Fruit fly (Drosophila melanogaster) whole organism, embryonic: ENCODE results near the gene Tep1.
A peak's percentile ranks its signal among the peaks of the same experiment; 100 is the strongest.

Experiments
- Adf1 ChIP-seq: fragments of 200-800 bp; sonication (Bioruptor generic); IDR thresholded peaks from 2 replicates; pipeline ENCODE4 v1.3.6; 2022; ENCODE audit warnings: missing biosample characterization, missing genetic modification characterization
- CG10147 ChIP-seq: fragments of 200-800 bp; sonication (Bioruptor generic); optimal IDR thresholded peaks from 2 replicates; lab custom pipeline; 2019; ENCODE audit warnings: missing biosample characterization, mild to moderate bottlenecking, missing genetic modification characterization, moderate library complexity
- CG10462 ChIP-seq: fragments of 200-800 bp; sonication (Bioruptor generic); optimal IDR thresholded peaks from 2 replicates; lab custom pipeline; 2016; ENCODE audit warnings: missing biosample characterization, missing genetic modification characterization
- CG12104 ChIP-seq: fragments of 200-800 bp; sonication (Bioruptor generic); optimal IDR thresholded peaks from 3 replicates; lab custom pipeline; 2016; ENCODE audit warnings: missing biosample characterization, missing genetic modification characterization
- CG13296 ChIP-seq: fragments of 200-800 bp; sonication (Bioruptor generic); optimal IDR thresholded peaks from 3 replicates; lab custom pipeline; 2018; ENCODE audit warnings: missing biosample characterization, mild to moderate bottlenecking, missing genetic modification characterization
- CG13424 ChIP-seq: fragments of 200-800 bp; sonication (Bioruptor generic); optimal IDR thresholded peaks from 2 replicates; lab custom pipeline; 2019; ENCODE audit warnings: missing biosample characterization, mild to moderate bottlenecking, missing genetic modification characterization, moderate library complexity
- CG15073 ChIP-seq: fragments of 200-800 bp; sonication (Bioruptor generic); optimal IDR thresholded peaks from 2 replicates; lab custom pipeline; 2016; ENCODE audit warnings: missing biosample characterization, missing genetic modification characterization
- CG15696 ChIP-seq: fragments of 200-800 bp; sonication (Bioruptor generic); optimal IDR thresholded peaks from 2 replicates; lab custom pipeline; 2019; ENCODE audit warnings: missing biosample characterization, mild to moderate bottlenecking, missing genetic modification characterization, moderate library complexity
- CG1602 ChIP-seq: fragments of 200-800 bp; sonication (Bioruptor generic); optimal IDR thresholded peaks from 3 replicates; lab custom pipeline; 2016; ENCODE audit warnings: missing biosample characterization, missing genetic modification characterization
- CG1832 ChIP-seq: fragments of 200-800 bp; sonication (Bioruptor generic); optimal IDR thresholded peaks from 2 replicates; lab custom pipeline; 2017; ENCODE audit warnings: missing biosample characterization, mild to moderate bottlenecking, missing genetic modification characterization, inconsistent platforms
- CG30020 ChIP-seq: fragments of 200-800 bp; optimal IDR thresholded peaks from 2 replicates; lab custom pipeline; 2019; ENCODE audit warnings: missing biosample characterization, mild to moderate bottlenecking, missing genetic modification characterization, moderate library complexity
- CG32767 ChIP-seq: fragments of 200-800 bp; sonication (Bioruptor generic); IDR thresholded peaks from 2 replicates; pipeline ENCODE4 v1.3.6; 2022; ENCODE audit warnings: missing biosample characterization, missing genetic modification characterization
- CG34422 ChIP-seq: fragments of 200-800 bp; sonication (Bioruptor generic); IDR thresholded peaks from 3 replicates; pipeline ENCODE4 v1.3.6; 2022; ENCODE audit warnings: missing biosample characterization, missing genetic modification characterization
- CG3726 ChIP-seq: fragments of 200-800 bp; sonication (Bioruptor generic); IDR thresholded peaks from 3 replicates; pipeline ENCODE4, ENCODE4 v1.3.6; 2022; ENCODE audit warnings: missing biosample characterization, missing genetic modification characterization
- CG5180 ChIP-seq: fragments of 200-800 bp; sonication (Bioruptor generic); optimal IDR thresholded peaks from 3 replicates; lab custom pipeline; 2017; ENCODE audit warnings: missing biosample characterization, missing genetic modification characterization, mild to moderate bottlenecking, moderate library complexity, missing genetic modification reagents
- CG7271 ChIP-seq: fragments of 200-800 bp; sonication (Bioruptor generic); optimal IDR thresholded peaks from 2 replicates; lab custom pipeline; 2018; ENCODE audit warnings: missing biosample characterization, mild to moderate bottlenecking, missing genetic modification characterization, moderate library complexity
- CG7556 ChIP-seq: fragments of 200-800 bp; sonication (Bioruptor generic); optimal IDR thresholded peaks from 2 replicates; lab custom pipeline; 2017; ENCODE audit warnings: missing biosample characterization, mild to moderate bottlenecking, missing genetic modification characterization
- CG7839 ChIP-seq: fragments of 200-800 bp; sonication (Bioruptor generic); optimal IDR thresholded peaks from 3 replicates; lab custom pipeline; 2018; ENCODE audit warnings: missing biosample characterization, mild to moderate bottlenecking, missing genetic modification characterization, moderate library complexity
- CG8281 ChIP-seq: fragments of 200-800 bp; sonication (Bioruptor generic); optimal IDR thresholded peaks from 2 replicates; lab custom pipeline; 2018; ENCODE audit warnings: missing biosample characterization, mild to moderate bottlenecking, missing genetic modification characterization, moderate library complexity
- CG8290 ChIP-seq, 3 experiments: fragments of 200-800 bp; sonication (Bioruptor generic); optimal IDR thresholded peaks; 2 replicates each; lab custom pipeline; 2016 to 2019; ENCODE audit warnings: missing biosample characterization in 3 of 3, missing genetic modification characterization in 3 of 3, mild to moderate bottlenecking in 2 of 3, moderate library complexity in 1 of 3
- CG9609 ChIP-seq: fragments of 200-800 bp; sonication (Bioruptor generic); optimal IDR thresholded peaks from 3 replicates; lab custom pipeline; 2016; ENCODE audit warnings: missing biosample characterization, missing genetic modification characterization
- Gug ChIP-seq: fragments of 200-800 bp; sonication (Bioruptor generic); IDR thresholded peaks from 4 replicates; pipeline ENCODE4 v1.3.6; 2022; ENCODE audit warnings: missing biosample characterization, missing genetic modification characterization
- HLH3B ChIP-seq: fragments of 200-800 bp; sonication (Bioruptor generic); IDR thresholded peaks from 2 replicates; pipeline ENCODE4 v1.3.6; 2022; ENCODE audit warnings: missing biosample characterization, missing genetic modification characterization
- Hey ChIP-seq: fragments of 200-800 bp; sonication (Bioruptor generic); optimal IDR thresholded peaks from 3 replicates; lab custom pipeline; 2018; ENCODE audit warnings: missing biosample characterization, mild to moderate bottlenecking, missing genetic modification characterization
- MESR4 ChIP-seq: fragments of 200-800 bp; sonication (Bioruptor generic); optimal IDR thresholded peaks from 2 replicates; lab custom pipeline; 2018; ENCODE audit warnings: missing biosample characterization, mild to moderate bottlenecking, missing genetic modification characterization, moderate library complexity
- MTF-1 ChIP-seq: fragments of 200-800 bp; sonication (Bioruptor generic); optimal IDR thresholded peaks from 2 replicates; lab custom pipeline; 2018; ENCODE audit warnings: missing biosample characterization, mild to moderate bottlenecking, missing genetic modification characterization, borderline replicate concordance
- Pdp1 ChIP-seq, 2 experiments: fragments of 200-800 bp; sonication (Bioruptor generic); optimal IDR thresholded peaks; 3 replicates each; lab custom pipeline; 2016; ENCODE audit warnings: missing biosample characterization in 2 of 2, missing genetic modification characterization in 2 of 2, mild to moderate bottlenecking in 1 of 2, moderate library complexity in 1 of 2
- Spps ChIP-seq: fragments of 200-800 bp; sonication (Bioruptor generic); optimal IDR thresholded peaks from 2 replicates; lab custom pipeline; 2018; ENCODE audit warnings: missing biosample characterization, mild to moderate bottlenecking, missing genetic modification characterization
- Trl ChIP-seq, 3 experiments: fragments of >200 bp in 2 of 3; fragments of 200-800 bp in 1 of 3; sonication (Bioruptor generic) in 1 of 3; optimal IDR thresholded peaks; 2 replicates in 1 of 3; 3 replicates in 2 of 3; lab custom pipeline; 2016 to 2017; ENCODE audit warnings: missing biosample characterization in 1 of 3, missing genetic modification characterization in 1 of 3
- amos ChIP-seq: fragments of 200-800 bp; sonication (Bioruptor generic); IDR thresholded peaks from 2 replicates; pipeline ENCODE4 v1.3.6; 2022; ENCODE audit warnings: missing biosample characterization, missing genetic modification characterization; ENCODE audit not compliant: partially characterized antibody
- ap ChIP-seq: fragments of 200-800 bp; sonication (Bioruptor generic); IDR thresholded peaks from 2 replicates; pipeline ENCODE4 v1.3.6; 2022; ENCODE audit warnings: missing biosample characterization, missing genetic modification characterization
- bsh ChIP-seq, 2 experiments: fragments of 200-800 bp; sonication (Bioruptor generic); optimal IDR thresholded peaks; 2 replicates each; lab custom pipeline; 2017 to 2018; ENCODE audit warnings: mild to moderate bottlenecking in 2 of 2, missing biosample characterization in 2 of 2, missing genetic modification characterization in 2 of 2, moderate library complexity in 1 of 2
- dpn ChIP-seq, 2 experiments: fragments of 200-800 bp; sonication (Bioruptor generic); optimal IDR thresholded peaks; 3 replicates each; lab custom pipeline; 2016; ENCODE audit warnings: missing biosample characterization in 2 of 2, missing genetic modification characterization in 2 of 2
- grn ChIP-seq: fragments of 200-800 bp; sonication (Bioruptor generic); optimal IDR thresholded peaks from 3 replicates; lab custom pipeline; 2017; ENCODE audit warnings: missing biosample characterization, missing genetic modification characterization
- hbn ChIP-seq: fragments of 200-800 bp; sonication (Bioruptor generic); IDR thresholded peaks from 2 replicates; pipeline ENCODE4 v1.3.6; 2022; ENCODE audit warnings: missing biosample characterization, missing genetic modification characterization; ENCODE audit not compliant: partially characterized antibody
- lmd ChIP-seq: fragments of 200-800 bp; sonication (Bioruptor generic); IDR thresholded peaks from 2 replicates; pipeline ENCODE4 v1.3.6; 2022; ENCODE audit warnings: missing biosample characterization, missing genetic modification characterization
- nau ChIP-seq: fragments of 200-800 bp; sonication (Bioruptor generic); optimal IDR thresholded peaks from 3 replicates; lab custom pipeline; 2017; ENCODE audit warnings: missing biosample characterization, mild to moderate bottlenecking, missing genetic modification characterization, missing genetic modification reagents
- onecut ChIP-seq: fragments of 200-800 bp; sonication (Bioruptor generic); IDR thresholded peaks from 2 replicates; pipeline ENCODE4 v1.3.6; 2022; ENCODE audit warnings: missing biosample characterization, missing genetic modification characterization
- pnt ChIP-seq: fragments of 200-800 bp; sonication (Bioruptor generic); optimal IDR thresholded peaks from 3 replicates; lab custom pipeline; 2016; ENCODE audit warnings: missing biosample characterization, missing genetic modification characterization
- prd ChIP-seq, 3 experiments: fragments of >200 bp in 2 of 3; fragments of 200-800 bp in 1 of 3; sonication (Bioruptor generic) in 1 of 3; optimal IDR thresholded peaks in 2 of 3; IDR thresholded peaks in 1 of 3; 2 replicates in 2 of 3; 3 replicates in 1 of 3; pipeline versions ENCODE4 v1.3.6 to Lab custom; 2017 to 2022; ENCODE audit warnings: missing biosample characterization in 1 of 3, missing genetic modification characterization in 1 of 3
- pum ChIP-seq: fragments of 200-800 bp; sonication (Bioruptor generic); optimal IDR thresholded peaks from 2 replicates; lab custom pipeline; 2016; ENCODE audit warnings: missing biosample characterization, missing genetic modification characterization
- slbo ChIP-seq: fragments of 200-800 bp; sonication (Bioruptor generic); IDR thresholded peaks from 2 replicates; pipeline ENCODE4 v1.3.6; 2022; ENCODE audit warnings: missing biosample characterization, missing genetic modification characterization
- tap ChIP-seq: fragments of 200-800 bp; optimal IDR thresholded peaks from 3 replicates; lab custom pipeline; 2019; ENCODE audit warnings: missing biosample characterization, mild to moderate bottlenecking, missing genetic modification characterization, moderate library complexity
- tgo ChIP-seq: fragments of 200-800 bp; sonication (Bioruptor generic); IDR thresholded peaks from 3 replicates; pipeline ENCODE4 v1.3.6; 2022; ENCODE audit warnings: missing biosample characterization, missing genetic modification characterization
- ttk ChIP-seq: fragments of 200-800 bp; sonication (Bioruptor generic); IDR thresholded peaks from 2 replicates; pipeline ENCODE4 v2.1.2; 2022; ENCODE audit warnings: missing biosample characterization, missing genetic modification characterization
- zen ChIP-seq: fragments of 200-800 bp; sonication (Bioruptor generic); optimal IDR thresholded peaks from 3 replicates; lab custom pipeline; 2018; ENCODE audit warnings: missing biosample characterization, mild to moderate bottlenecking, missing genetic modification characterization, moderate library complexity

Tep1 gene

DNA sequence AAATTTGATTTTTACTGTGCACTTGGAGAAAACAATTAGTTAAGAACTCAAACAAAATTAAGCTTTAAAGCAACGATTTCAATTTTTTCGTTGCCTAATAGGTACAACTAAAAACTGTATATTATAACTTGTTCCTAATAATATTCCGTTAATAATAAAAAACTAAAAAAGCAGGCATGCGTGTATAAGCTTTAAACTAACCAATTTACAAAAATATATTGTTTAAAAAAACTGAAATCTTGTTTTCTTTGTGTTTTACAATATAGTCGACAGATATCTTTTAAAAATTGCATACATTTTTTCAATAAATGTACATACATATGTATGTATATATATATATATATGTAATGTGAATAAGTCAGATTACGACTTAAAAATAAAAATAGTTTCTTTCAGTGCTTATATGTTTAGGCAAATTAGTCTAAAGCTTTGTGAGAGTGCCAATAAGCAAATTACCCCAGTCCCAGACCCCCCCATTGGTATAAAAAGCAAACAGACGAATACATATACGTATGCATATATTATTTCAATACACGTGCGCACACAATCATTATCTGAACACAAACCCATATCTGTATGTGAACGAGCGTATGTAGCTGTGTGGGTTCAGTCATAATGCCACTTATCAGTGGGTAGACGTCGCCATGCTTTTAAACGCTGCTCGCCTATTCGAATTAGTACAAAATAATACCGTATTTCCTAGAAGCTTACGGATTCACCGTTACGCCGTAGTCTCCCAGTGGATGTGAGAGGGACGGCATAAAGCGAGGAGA lies 19.5 kb upstream of the Tep1 start (continued):
- peak; percentile 90 for TF ChIP-seq CG7839 (tag; lab: Kevin White, UChicago)
- TF ChIP-seq CG8281, result peak; percentile 50
- TF ChIP-seq Spps (tag; lab: Kevin White, UChicago), result peak; percentile 57
- peak; percentile 7; the same call in 1 of the 3 replicates for TF ChIP-seq CG34422 (GFP tag; lab: Robert Waterston, UW)
- TF ChIP-seq CG15696, result no peak
- peak; percentile 25 to 56 for TF ChIP-seq dpn (GFP tag; optimal IDR thresholded peaks at IDR 0.05; lab: Kevin White, UChicago)
- TF ChIP-seq CG10147 (GFP tag; lab: Kevin White, UChicago), result peak; percentile 66
- no peak; the same call in 1 of the 2 replicates for TF ChIP-seq onecut
- TF ChIP-seq Trl (optimal IDR thresholded peaks at IDR 0.05; lab: Kevin White, UChicago), result peak in 1 of 2 experiments; percentile 4
- no peak for TF ChIP-seq Trl (GFP tag; optimal IDR thresholded peaks at IDR 0.05; lab: Kevin White, UChicago)
- TF ChIP-seq MESR4 (GFP tag; lab: Kevin White, UChicago), result no peak
- peak; percentile 63 for TF ChIP-seq slbo (GFP tag; lab: Robert Waterston, UW)
- TF ChIP-seq CG13296, result peak; percentile 45
- peak; percentile 7 for TF ChIP-seq pum (GFP tag; lab: Kevin White, UChicago)
- TF ChIP-seq ttk (GFP tag; lab: Robert Waterston, UW), result peak; percentile 71
- TF ChIP-seq zen (tag; lab: Kevin White, UChicago), result peak; percentile 25
- TF ChIP-seq CG9609, result no peak
- peak; percentile 78 for TF ChIP-seq CG12104 (GFP tag; lab: Kevin White, UChicago)
- TF ChIP-seq HLH3B (GFP tag; lab: Robert Waterston, UW), result 0 out of 2 replicates have a peak, but pooled peaks have one; percentile 6
- TF ChIP-seq lmd (GFP tag; lab: Robert Waterston, UW), result peak; percentile 61
- peak; percentile 67 for TF ChIP-seq tap (tag; lab: Kevin White, UChicago)
- TF ChIP-seq Hey (tag; lab: Kevin White, UChicago), result peak; percentile 56
- TF ChIP-seq hbn (GFP tag; lab: Robert Waterston, UW), result no peak
- peak in 1 of 2 experiments; percentile 83 for TF ChIP-seq bsh (GFP tag; optimal IDR thresholded peaks at IDR 0.05; lab: Kevin White, UChicago)
- TF ChIP-seq CG1832, result no peak
- TF ChIP-seq nau (GFP tag; lab: Kevin White, UChicago), result no peak
- TF ChIP-seq CG8290 (GFP tag; optimal IDR thresholded peaks at IDR 0.05; lab: Kevin White, UChicago), result no peak
- TF ChIP-seq CG8290 (tag; optimal IDR thresholded peaks at IDR 0.05; lab: Kevin White, UChicago), result peak in 1 of 2 experiments; percentile 84
- 0 out of 3 replicates have a peak, but pooled peaks have one; percentile 39 for TF ChIP-seq CG3726 (GFP tag; lab: Robert Waterston, UW)
- TF ChIP-seq pnt (GFP tag; lab: Kevin White, UChicago), result peak; percentile 13
- TF ChIP-seq CG10462, result peak; percentile 42
- peak; percentile 78 for TF ChIP-seq CG1602 (GFP tag; lab: Kevin White, UChicago)
- peak; percentile 18 to 91 for TF ChIP-seq Pdp1 (GFP tag; optimal IDR thresholded peaks at IDR 0.05; lab: Kevin White, UChicago)
- TF ChIP-seq CG5180 (GFP tag; lab: Kevin White, UChicago), result peak; percentile 63
- TF ChIP-seq Gug (GFP tag; lab: Robert Waterston, UW), result peak; percentile 52; the same call in 1 of the 4 replicates
- TF ChIP-seq grn (GFP tag; lab: Kevin White, UChicago), result no peak
- TF ChIP-seq CG7556 (GFP tag; lab: Kevin White, UChicago), result peak; percentile 87
- peak; percentile 56; the same call in 2 of the 3 replicates for TF ChIP-seq tgo (GFP tag; lab: Robert Waterston, UW)
- peak; percentile 88 for TF ChIP-seq CG13424 (tag; lab: Kevin White, UChicago)
- peak; percentile 63 for TF ChIP-seq CG30020
- 0 out of 2 replicates have a peak, but pooled peaks have one; percentile 33 for TF ChIP-seq CG32767 (GFP tag; lab: Robert Waterston, UW)
- peak; percentile 18 for TF ChIP-seq MTF-1
- peak; percentile 58 for TF ChIP-seq Adf1 (GFP tag; lab: Robert Waterston, UW)
- TF ChIP-seq CG7271, result no peak
- TF ChIP-seq prd (optimal IDR thresholded peaks at IDR 0.05; lab: Kevin White, UChicago), result no peak
- TF ChIP-seq prd (GFP tag; IDR thresholded peaks at IDR 0.05; lab: Robert Waterston, UW), result peak; percentile 63
- TF ChIP-seq amos (GFP tag; lab: Robert Waterston, UW), result peak; percentile 23; the same call in 1 of the 2 replicates
- peak; percentile 27; the same call in 1 of the 2 replicates for TF ChIP-seq ap (GFP tag; lab: Robert Waterston, UW)
- no peak for TF ChIP-seq CG15073 (GFP tag; lab: Kevin White, UChicago)
